Worm (Caenorhabditis elegans) whole organism, L4/young adult: ENCODE measurements around the gene ceh-13.

Experiments used
- dao-5 ChIP-seq: sonication (generic microtip); optimal IDR thresholded peaks from 2 replicates; lab custom pipeline; 2016; ENCODE audit warnings: missing genotype, missing genetic modification characterization, moderate library complexity, missing compliant biosample characterization
- him-1 ChIP-seq: sonication (generic microtip); optimal IDR thresholded peaks from 2 replicates; lab custom pipeline; 2016; ENCODE audit warnings: missing genotype, missing genetic modification reagents, missing genetic modification characterization, missing compliant biosample characterization

- TF ChIP-seq dao-5 (no peak), him-1 (no peak)
Measured at ce11 chrIII:7566098-7566497, 10.6 kb downstream of the ceh-13 start, which contains the start of gene ttr-32.
